Fruit fly (Drosophila melanogaster): ENCODE data around the gene eIF5B.

The eIF5B gene

dm6 chr3L:3400555-3401198 lies 60.1 kb downstream of the eIF5B start (continued):
- TF ChIP-seq CG6792 (GFP tag; optimal IDR thresholded peaks at IDR 0.05) (no peak), Blimp-1 (GFP tag; optimal IDR thresholded peaks at IDR 0.05) (no peak), Ets21C (GFP tag; optimal IDR thresholded peaks at IDR 0.05) (no peak), fkh (GFP tag; optimal IDR thresholded peaks at IDR 0.05) (no peak), Eip93F (GFP tag; optimal IDR thresholded peaks at IDR 0.05) (no peak), Sox14 (GFP tag; optimal IDR thresholded peaks at IDR 0.05) (no peak), dsx (GFP tag; optimal IDR thresholded peaks at IDR 0.05; ENCODE audit: poor library complexity, severe bottlenecking) (no peak), CG6276 (GFP tag; optimal IDR thresholded peaks at IDR 0.05) (peak; percentile 49), topi (GFP tag; optimal IDR thresholded peaks at IDR 0.05) (no peak), CG16779 (tag; optimal IDR thresholded peaks at IDR 0.05) (no peak), CG8319 (GFP tag; optimal IDR thresholded peaks at IDR 0.05) (no peak), esn (GFP tag; optimal IDR thresholded peaks at IDR 0.05) (no peak)

DNA sequence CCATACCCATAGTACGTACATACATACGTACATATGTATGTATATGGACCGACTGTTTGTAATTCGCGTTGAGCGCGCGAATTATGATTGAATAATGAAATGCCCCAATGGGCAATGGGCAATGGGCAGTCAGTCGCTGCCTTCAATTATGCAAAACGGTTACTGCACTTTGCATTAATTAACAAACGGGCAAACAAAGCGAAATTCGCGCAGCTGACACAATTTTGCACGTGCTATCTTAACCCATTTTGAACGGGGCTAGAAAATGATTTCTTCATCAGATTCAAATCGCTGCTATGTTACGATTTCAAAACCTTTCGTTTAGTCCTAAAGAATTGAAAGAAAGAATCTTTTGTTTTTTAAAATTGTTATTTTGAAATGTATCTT lies 60.9 kb downstream of the eIF5B start:
- TF ChIP-seq OdsH (GFP tag; optimal IDR thresholded peaks at IDR 0.05) = no peak
- TF ChIP-seq svp (GFP tag) = no peak
- no peak for TF ChIP-seq Eip75B (GFP tag; optimal IDR thresholded peaks at IDR 0.05)
- no peak for TF ChIP-seq CG9139 (GFP tag; optimal IDR thresholded peaks at IDR 0.05)
- no peak for TF ChIP-seq CG31627 (GFP tag; optimal IDR thresholded peaks at IDR 0.05)
- no peak for TF ChIP-seq achi (GFP tag; optimal IDR thresholded peaks at IDR 0.05)
- no peak for TF ChIP-seq CG8319 (GFP tag; optimal IDR thresholded peaks at IDR 0.05)
- peak; percentile 7 for TF ChIP-seq Eip78C (GFP tag)
- TF ChIP-seq vri (GFP tag; optimal IDR thresholded peaks at IDR 0.05) = peak; percentile 7
- peak; percentile 15 for TF ChIP-seq Met (GFP tag; optimal IDR thresholded peaks at IDR 0.05)
- no peak for TF ChIP-seq CG8632 (GFP tag; optimal IDR thresholded peaks at IDR 0.05)
- TF ChIP-seq CG16779 (tag; optimal IDR thresholded peaks at IDR 0.05) = no peak

DNA sequence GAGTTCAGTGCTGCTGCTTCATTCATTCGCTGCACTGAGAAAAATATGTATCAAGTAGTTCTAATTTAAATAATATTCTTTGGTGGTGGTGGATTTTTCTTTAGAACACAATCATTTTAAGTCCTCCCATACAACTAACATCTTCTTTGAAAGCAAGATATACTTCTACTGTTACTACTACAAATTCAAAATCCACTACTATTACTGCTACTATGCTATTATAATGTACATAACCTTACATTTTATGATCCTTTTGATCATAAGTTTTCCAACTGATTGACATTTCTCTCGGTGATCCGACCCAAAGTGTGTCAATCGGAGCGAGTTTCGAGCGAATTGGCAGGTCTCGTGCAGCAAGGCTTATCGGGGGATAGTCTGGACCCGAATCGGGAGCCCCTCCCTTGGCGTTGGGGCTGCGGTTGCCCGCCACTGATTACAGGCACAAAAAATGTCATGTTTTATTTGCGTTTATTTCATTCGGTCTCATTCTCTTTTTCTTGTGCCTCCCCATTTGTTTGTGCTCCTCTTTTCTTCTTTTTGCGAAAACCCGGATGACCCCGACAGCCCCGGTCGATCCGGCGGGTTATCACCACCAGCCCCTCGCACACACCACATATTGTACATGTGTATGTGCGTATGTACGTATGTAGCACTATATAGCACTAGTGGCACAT lies 61.4 kb downstream of the eIF5B start:
- TF ChIP-seq dac (GFP tag; optimal IDR thresholded peaks at IDR 0.05) (peak; percentile 76), svp (GFP tag) (peak; percentile 98), Sox102F (GFP tag; optimal IDR thresholded peaks at IDR 0.05) (peak; percentile 89), CG3032 (tag; optimal IDR thresholded peaks at IDR 0.05) (peak; percentile 83), CG15336 (GFP tag; IDR thresholded peaks at IDR 0.05) (peak; percentile 85), CG16779 (tag; optimal IDR thresholded peaks at IDR 0.05) (peak; percentile 75), CG1621 (tag; optimal IDR thresholded peaks at IDR 0.05) (peak; percentile 70), Blimp-1 (GFP tag; optimal IDR thresholded peaks at IDR 0.05) (peak; percentile 75), CG34406 (GFP tag; optimal IDR thresholded peaks at IDR 0.05) (peak; percentile 91), CG8119 (GFP tag; IDR thresholded peaks at IDR 0.05) (peak; percentile 85), eg (GFP tag; IDR thresholded peaks at IDR 0.05) (peak; percentile 72), CG9139 (GFP tag; optimal IDR thresholded peaks at IDR 0.05) (peak; percentile 41), CG10669 (GFP tag; optimal IDR thresholded peaks at IDR 0.05) (peak; percentile 84), fd85E (GFP tag; optimal IDR thresholded peaks at IDR 0.05) (peak; percentile 61), cyc (GFP tag; optimal IDR thresholded peaks at IDR 0.05) (peak; percentile 83), acj6 (GFP tag; optimal IDR thresholded peaks at IDR 0.05) (peak; percentile 88), lz (GFP tag; optimal IDR thresholded peaks at IDR 0.05) (peak; percentile 86), CG6276 (GFP tag; optimal IDR thresholded peaks at IDR 0.05) (peak; percentile 76), Hr39 (GFP tag; optimal IDR thresholded peaks at IDR 0.05) (peak; percentile 88), salr (GFP tag; optimal IDR thresholded peaks at IDR 0.05) (peak; percentile 64 to 86), pdm3 (GFP tag; optimal IDR thresholded peaks at IDR 0.05) (peak; percentile 87), ss (GFP tag; optimal IDR thresholded peaks at IDR 0.05) (peak; percentile 44 to 73), CG6808 (GFP tag; optimal IDR thresholded peaks at IDR 0.05) (peak; percentile 77), CG6163 (GFP tag; IDR thresholded peaks at IDR 0.05) (peak; percentile 72; the same call in 2 of the 3 replicates), Eip93F (GFP tag; optimal IDR thresholded peaks at IDR 0.05) (peak; percentile 2), fkh (GFP tag; optimal IDR thresholded peaks at IDR 0.05) (no peak), CG10631 (GFP tag; optimal IDR thresholded peaks at IDR 0.05) (peak; percentile 90), CG6854 (GFP tag; optimal IDR thresholded peaks at IDR 0.05) (peak; percentile 45), Eip78C (GFP tag) (peak; percentile 96), vri (GFP tag; optimal IDR thresholded peaks at IDR 0.05) (peak; percentile 25), Met (GFP tag; optimal IDR thresholded peaks at IDR 0.05) (peak; percentile 89), CG11294 (GFP tag; IDR thresholded peaks at IDR 0.05) (peak; percentile 62; the same call in 1 of the 2 replicates), Gug (GFP tag; IDR thresholded peaks at IDR 0.05) (peak; percentile 82), dsx (GFP tag; optimal IDR thresholded peaks at IDR 0.05; ENCODE audit: poor library complexity, severe bottlenecking) (peak; percentile 81)
